Fruit fly (Drosophila melanogaster): ENCODE results near the gene hoka.

DNA sequence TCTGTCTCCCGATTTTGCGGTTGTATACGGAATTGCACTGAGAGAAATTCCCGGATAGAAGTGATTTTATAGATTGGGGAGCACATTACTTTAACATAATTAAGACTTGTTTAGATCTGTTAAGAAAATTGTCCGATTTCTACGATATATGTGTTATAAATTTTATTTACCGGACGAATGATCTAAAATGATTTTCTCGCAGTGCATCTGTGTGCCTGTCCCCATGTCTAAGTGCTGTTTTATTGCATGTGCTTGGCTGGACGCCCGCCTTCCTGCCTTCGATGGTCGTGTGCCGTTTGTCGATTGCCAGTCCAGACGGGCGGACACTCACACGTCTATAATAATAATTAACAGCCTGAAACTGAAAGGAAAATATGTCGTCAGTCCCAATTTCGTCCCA lies 22.2 kb downstream of the hoka start:
- no peak for TF ChIP-seq CG8478 (optimal IDR thresholded peaks at IDR 0.05)
- TF ChIP-seq CTCF (optimal IDR thresholded peaks at IDR 0.05), result no peak
